Worm (Caenorhabditis elegans): ENCODE results near the gene F47B8.2.

Gene F47B8.2

DNA sequence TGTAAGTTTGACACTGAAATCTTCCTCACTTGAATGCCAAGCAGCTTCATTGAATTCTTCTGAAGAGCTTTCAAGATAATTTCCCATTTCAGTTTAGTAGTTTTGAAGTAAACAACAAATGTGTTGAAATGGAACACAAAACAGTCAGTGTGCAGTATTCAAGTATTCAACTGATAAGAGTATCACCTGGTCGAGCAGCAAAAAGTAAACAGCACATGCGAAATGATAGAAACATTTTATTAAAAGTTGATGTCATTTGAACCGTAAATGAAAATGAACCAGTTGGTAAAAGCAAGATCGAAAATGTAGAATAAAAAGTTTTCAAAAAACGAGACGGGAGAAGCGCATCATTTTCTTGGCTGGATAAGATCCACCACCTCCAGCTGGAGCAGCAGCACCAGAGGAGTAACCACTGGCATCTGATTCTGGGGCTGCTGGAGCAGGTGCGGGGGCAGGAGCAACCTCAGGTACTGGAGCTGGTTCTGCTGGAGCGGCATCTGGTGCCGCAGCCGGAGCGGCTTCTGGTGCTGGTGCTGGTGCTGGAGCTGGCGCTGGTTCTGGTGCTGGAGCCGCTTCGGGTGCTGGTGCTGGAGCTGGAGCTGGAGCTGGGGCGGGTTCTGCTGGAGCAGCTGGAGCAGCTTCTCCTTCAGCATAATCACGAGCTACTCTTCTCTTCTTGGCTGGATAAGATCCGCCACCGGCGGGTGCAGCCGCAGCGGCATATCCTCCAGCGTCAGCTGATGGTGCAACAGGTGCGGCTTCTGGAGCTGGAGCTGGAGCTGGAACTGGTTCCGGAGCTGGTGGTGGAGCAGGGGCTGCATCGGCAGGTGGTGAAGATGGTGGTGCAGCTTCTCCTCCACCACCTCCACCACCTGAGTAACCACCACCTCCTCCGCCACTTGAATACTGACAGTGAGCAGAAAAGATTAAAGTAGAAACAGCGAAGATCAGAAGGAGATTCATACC, 8.4 kb upstream of the F47B8.2 start, which contains the start of the genes F47B8.4 and F47B8.18:
TSS of gene F47B8.4 (minus strand) at position 172 of the 966 bp plus-strand sequence.
TSS of gene F47B8.18 (minus strand) at position 963 of the 966 bp plus-strand sequence.
- TF ChIP-seq med-1 (GFP tag; optimal IDR thresholded peaks at IDR 0.05; ENCODE audit: insufficient read depth) (no peak), ref-1 (GFP tag; conservative IDR thresholded peaks at IDR 0.05) (no peak), ztf-23 (GFP tag; IDR thresholded peaks at IDR 0.05) (no peak), tab-1 (GFP tag; IDR thresholded peaks at IDR 0.05) (no peak), cog-1 (tag; optimal IDR thresholded peaks at IDR 0.05) (no peak), flt-1 (GFP tag; IDR thresholded peaks at IDR 0.05) (no peak), T22C8.4 (GFP tag; IDR thresholded peaks at IDR 0.05) (no peak), ztf-29 (GFP tag; IDR thresholded peaks at IDR 0.05) (no peak), klf-2 (GFP tag; conservative IDR thresholded peaks at IDR 0.05) (no peak)

DNA sequence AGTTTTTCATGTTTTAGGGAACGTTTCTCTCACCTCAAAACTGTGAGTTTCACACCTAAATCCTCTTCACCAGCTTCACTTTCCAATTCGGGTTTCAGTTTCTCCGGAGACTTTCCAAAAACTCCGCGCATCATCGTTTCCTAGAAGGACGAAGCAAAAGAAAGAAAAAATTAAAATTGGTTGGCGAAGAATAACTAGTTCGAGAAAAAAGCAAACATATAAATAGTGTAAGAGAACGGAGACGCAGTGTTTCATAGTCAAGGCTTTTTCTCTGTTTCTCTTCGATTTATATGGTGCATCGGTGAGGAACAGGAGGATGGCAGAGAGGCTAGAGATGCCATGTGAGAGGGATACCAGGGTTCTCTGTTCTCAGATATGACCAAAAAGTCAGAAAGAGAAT, 6.3 kb upstream of the F47B8.2 start, which contains the start of gene F47B8.3:
TSS of gene F47B8.3 (minus strand) at position 261 of the 400 bp plus-strand sequence.
- no peak for TF ChIP-seq cog-1 (tag; optimal IDR thresholded peaks at IDR 0.05)
- no peak for TF ChIP-seq T22C8.4 (GFP tag; IDR thresholded peaks at IDR 0.05)
- TF ChIP-seq ztf-23 (GFP tag; IDR thresholded peaks at IDR 0.05) = no peak
- TF ChIP-seq tab-1 (GFP tag; IDR thresholded peaks at IDR 0.05) = no peak
- TF ChIP-seq med-1 (GFP tag; optimal IDR thresholded peaks at IDR 0.05; ENCODE audit: insufficient read depth) = no peak
- TF ChIP-seq klf-2 (GFP tag; conservative IDR thresholded peaks at IDR 0.05) = no peak
- TF ChIP-seq ztf-29 (GFP tag; IDR thresholded peaks at IDR 0.05) = no peak
- no peak for TF ChIP-seq flt-1 (GFP tag; IDR thresholded peaks at IDR 0.05)
- TF ChIP-seq ref-1 (GFP tag; conservative IDR thresholded peaks at IDR 0.05) = no peak

DNA sequence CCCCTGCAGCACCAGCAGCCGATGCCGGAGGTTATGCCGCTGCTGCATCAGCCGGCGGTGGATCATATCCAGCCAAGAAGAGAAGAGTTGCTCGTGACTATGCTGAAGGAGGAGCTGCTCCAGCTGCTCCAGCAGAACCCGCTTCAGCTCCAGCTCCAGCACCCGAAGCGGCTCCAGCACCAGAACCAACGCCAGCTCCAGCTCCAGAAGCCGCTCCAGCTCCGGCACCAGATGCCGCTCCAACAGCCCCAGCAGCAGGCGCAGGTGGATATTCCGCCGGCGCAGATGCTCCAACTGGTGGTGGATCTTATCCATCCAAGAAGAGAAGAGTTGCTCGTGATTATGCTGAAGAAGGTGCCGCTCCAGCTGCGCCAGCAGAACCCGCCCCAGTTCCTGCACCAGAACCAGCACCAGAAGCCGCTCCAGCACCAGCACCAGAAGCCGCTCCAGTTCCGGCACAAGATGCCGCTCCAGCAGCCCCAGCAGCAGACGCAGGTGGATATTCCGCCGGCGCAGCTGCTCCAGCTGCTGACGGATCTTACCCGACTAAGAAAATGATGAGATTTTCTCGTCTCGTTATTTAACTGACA, 4.4 kb upstream of the F47B8.2 start:
- TF ChIP-seq cog-1 (tag; optimal IDR thresholded peaks at IDR 0.05) = no peak
- TF ChIP-seq med-1 (GFP tag; optimal IDR thresholded peaks at IDR 0.05; ENCODE audit: insufficient read depth) = no peak
- TF ChIP-seq ztf-29 (GFP tag; IDR thresholded peaks at IDR 0.05) = no peak
- TF ChIP-seq ztf-23 (GFP tag; IDR thresholded peaks at IDR 0.05) = no peak
- TF ChIP-seq tab-1 (GFP tag; IDR thresholded peaks at IDR 0.05) = no peak
- no peak for TF ChIP-seq klf-2 (GFP tag; conservative IDR thresholded peaks at IDR 0.05)
- TF ChIP-seq flt-1 (GFP tag; IDR thresholded peaks at IDR 0.05) = no peak
- no peak for TF ChIP-seq ref-1 (GFP tag; conservative IDR thresholded peaks at IDR 0.05)
- TF ChIP-seq T22C8.4 (GFP tag; IDR thresholded peaks at IDR 0.05) = no peak

DNA sequence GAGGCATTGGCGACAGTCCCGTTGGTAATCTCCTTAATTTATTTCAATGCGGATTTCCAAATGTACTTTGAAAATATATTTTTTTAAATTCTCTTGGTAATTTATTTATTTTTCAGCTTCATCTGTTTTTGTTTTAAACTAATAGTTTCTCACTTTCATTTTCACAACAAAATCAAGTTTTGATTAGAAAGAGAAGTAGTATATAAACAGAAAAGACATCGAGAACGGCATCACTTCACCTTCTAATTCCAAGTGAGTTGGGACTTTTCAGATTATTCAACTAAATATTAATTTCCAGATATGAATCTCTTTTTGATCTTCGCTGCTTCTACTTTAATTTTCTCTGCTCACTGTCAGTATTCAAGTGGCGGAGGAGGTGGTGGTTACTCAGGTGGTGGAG, 3.8 kb upstream of the F47B8.2 start, which contains the start of gene F47B8.14:
TSS of gene F47B8.14 (plus strand) at position 301 of the 400 bp plus-strand sequence.
- TF ChIP-seq flt-1 (GFP tag; IDR thresholded peaks at IDR 0.05) (no peak), med-1 (GFP tag; optimal IDR thresholded peaks at IDR 0.05; ENCODE audit: insufficient read depth) (no peak), tab-1 (GFP tag; IDR thresholded peaks at IDR 0.05) (no peak), T22C8.4 (GFP tag; IDR thresholded peaks at IDR 0.05) (no peak), ztf-23 (GFP tag; IDR thresholded peaks at IDR 0.05) (no peak), ref-1 (GFP tag; conservative IDR thresholded peaks at IDR 0.05) (no peak), cog-1 (tag; optimal IDR thresholded peaks at IDR 0.05) (no peak), klf-2 (GFP tag; conservative IDR thresholded peaks at IDR 0.05) (no peak)

DNA sequence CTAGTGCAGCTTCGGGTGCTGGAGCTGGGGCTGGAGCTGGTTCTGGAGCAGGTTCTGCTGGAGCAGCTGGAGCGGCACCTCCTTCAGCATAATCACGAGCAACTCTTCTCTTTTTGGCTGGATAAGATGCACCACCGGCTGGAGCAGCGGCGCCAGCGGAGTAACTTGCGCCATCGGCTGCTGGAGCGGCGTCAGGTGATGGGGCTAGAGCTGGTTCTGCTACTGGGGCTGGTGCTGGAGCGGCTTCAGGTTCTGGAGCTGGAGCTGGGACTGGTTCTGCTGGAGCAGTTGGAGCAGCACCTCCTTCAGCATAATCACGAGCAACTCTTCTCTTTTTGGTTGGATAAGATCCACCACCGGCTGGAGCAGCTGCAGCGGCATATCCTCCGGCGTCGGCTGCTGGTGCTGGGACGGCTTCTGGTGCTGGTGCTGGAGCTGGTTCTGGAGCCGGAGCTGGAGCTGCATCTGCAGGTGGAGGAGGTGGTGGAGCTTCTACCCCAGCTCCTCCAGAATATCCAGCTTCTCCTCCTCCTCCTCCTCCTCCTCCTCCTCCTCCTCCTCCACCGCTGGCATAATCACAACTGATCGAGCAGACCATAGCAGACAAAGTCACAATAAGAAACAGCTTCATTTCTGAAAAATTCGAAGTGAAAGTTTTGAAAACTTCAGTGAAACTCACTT, 2.8 kb upstream of the F47B8.2 start, which contains the start of gene F47B8.13:
TSS of gene F47B8.13 (minus strand) at position 631 of the 681 bp plus-strand sequence.
- TF ChIP-seq ztf-29 (GFP tag; IDR thresholded peaks at IDR 0.05) (no peak), cog-1 (tag; optimal IDR thresholded peaks at IDR 0.05) (no peak), ref-1 (GFP tag; conservative IDR thresholded peaks at IDR 0.05) (no peak), T22C8.4 (GFP tag; IDR thresholded peaks at IDR 0.05) (no peak)

DNA sequence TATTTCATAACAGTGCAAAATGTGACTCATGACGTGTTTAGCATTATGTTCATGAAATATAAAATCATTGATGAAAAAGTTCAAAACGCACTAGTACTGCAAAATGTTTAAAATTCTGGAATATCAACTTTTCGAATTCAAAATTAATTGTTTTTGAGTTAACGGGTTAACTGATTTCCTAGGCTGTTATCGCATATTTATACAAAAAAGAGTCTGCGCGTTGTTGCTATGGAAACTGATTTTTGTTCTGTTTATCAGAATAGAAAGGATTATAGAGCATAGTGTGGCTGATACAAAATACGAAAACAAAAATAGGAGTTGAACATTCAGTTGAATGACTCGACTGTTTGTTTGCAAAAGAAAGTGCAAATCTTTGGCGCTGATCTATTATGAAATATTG, 1.2 kb upstream of the F47B8.2 start:
- TF ChIP-seq ref-1 (GFP tag; conservative IDR thresholded peaks at IDR 0.05) (no peak), T22C8.4 (GFP tag; IDR thresholded peaks at IDR 0.05) (no peak), klf-2 (GFP tag; conservative IDR thresholded peaks at IDR 0.05) (no peak)

DNA sequence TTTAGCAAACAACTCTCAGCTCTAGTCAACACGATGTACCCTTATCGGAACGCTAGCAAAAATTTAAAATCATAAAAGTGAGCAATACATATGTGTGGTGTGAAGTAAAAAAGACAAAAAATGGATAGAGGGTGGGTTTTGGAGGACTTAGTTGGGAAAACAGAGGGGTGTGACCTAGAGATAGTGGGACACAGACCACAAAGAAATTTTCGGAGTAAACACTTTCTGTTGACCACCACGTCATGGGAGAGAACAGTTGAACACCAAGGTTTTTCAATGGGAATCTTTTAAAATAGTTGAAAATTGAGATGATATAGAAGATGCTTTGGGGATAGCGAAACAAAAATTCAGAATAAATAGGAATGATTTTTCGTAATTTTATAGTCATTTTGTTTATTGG, 779 bp upstream of the F47B8.2 start:
- no peak for TF ChIP-seq flt-1 (GFP tag; IDR thresholded peaks at IDR 0.05)
- TF ChIP-seq cog-1 (tag; optimal IDR thresholded peaks at IDR 0.05) = no peak
- TF ChIP-seq ref-1 (GFP tag; conservative IDR thresholded peaks at IDR 0.05) = no peak
- no peak for TF ChIP-seq ztf-23 (GFP tag; IDR thresholded peaks at IDR 0.05)
- no peak for TF ChIP-seq med-1 (GFP tag; optimal IDR thresholded peaks at IDR 0.05; ENCODE audit: insufficient read depth)
- no peak for TF ChIP-seq ztf-29 (GFP tag; IDR thresholded peaks at IDR 0.05)
- no peak for TF ChIP-seq tab-1 (GFP tag; IDR thresholded peaks at IDR 0.05)
- no peak for TF ChIP-seq T22C8.4 (GFP tag; IDR thresholded peaks at IDR 0.05)
- TF ChIP-seq klf-2 (GFP tag; conservative IDR thresholded peaks at IDR 0.05) = no peak

DNA sequence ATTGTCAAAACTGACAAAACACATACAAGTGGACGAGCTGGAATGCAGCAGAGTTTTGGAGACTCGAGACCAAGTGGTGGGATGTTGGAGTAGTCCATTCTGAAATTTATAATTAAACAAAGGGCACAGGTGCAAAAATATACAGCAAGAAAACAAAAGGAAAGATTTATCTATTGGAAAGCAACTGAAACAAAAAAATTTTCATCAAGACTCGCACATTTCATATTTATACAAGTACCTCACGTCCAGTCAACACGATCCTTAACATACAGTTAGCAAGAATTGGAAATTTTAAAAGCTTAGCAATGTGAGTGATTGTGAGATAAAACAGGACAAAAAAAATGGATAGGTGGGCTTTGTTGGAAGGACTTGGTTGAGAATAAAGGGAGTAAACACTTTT, 2.2 kb downstream of the F47B8.2 start, which contains the start of gene F47B8.1:
TSS of gene F47B8.1 (minus strand) at position 101 of the 400 bp plus-strand sequence.
- TF ChIP-seq ref-1 (GFP tag; conservative IDR thresholded peaks at IDR 0.05) (no peak), flt-1 (GFP tag; IDR thresholded peaks at IDR 0.05) (no peak), tab-1 (GFP tag; IDR thresholded peaks at IDR 0.05) (no peak)

DNA sequence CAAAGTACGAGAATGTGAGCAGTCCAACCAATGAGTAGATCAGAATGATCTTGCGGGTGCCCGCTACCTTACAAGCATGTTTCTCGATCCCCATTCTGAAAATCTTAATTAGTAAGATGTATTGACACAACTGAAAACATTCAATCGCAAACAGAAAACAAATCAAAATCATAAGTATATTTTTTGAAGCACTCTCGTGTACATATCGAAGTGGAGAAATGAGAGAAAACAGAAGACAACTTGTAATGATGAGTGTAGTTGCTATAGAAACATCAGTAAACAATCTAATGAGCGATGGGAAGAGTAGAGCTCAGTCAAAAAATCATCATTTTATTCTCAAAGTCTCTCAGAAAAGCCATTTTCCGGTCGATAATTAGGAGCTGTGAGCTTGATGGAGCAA, 3.7 kb downstream of the F47B8.2 start, which contains the start of gene F14D7.8:
TSS of gene F14D7.8 (minus strand) at position 101 of the 400 bp plus-strand sequence.
- no peak for TF ChIP-seq T22C8.4 (GFP tag; IDR thresholded peaks at IDR 0.05)
- no peak for TF ChIP-seq cog-1 (tag; optimal IDR thresholded peaks at IDR 0.05)
- no peak for TF ChIP-seq ztf-29 (GFP tag; IDR thresholded peaks at IDR 0.05)
- TF ChIP-seq ztf-23 (GFP tag; IDR thresholded peaks at IDR 0.05) = no peak
- no peak for TF ChIP-seq tab-1 (GFP tag; IDR thresholded peaks at IDR 0.05)
- TF ChIP-seq klf-2 (GFP tag; conservative IDR thresholded peaks at IDR 0.05) = no peak
- TF ChIP-seq flt-1 (GFP tag; IDR thresholded peaks at IDR 0.05) = no peak
- no peak for TF ChIP-seq ref-1 (GFP tag; conservative IDR thresholded peaks at IDR 0.05)
- TF ChIP-seq med-1 (GFP tag; optimal IDR thresholded peaks at IDR 0.05; ENCODE audit: insufficient read depth) = no peak
